Worm (Caenorhabditis elegans) whole organism, early embryonic: ENCODE measurements around the gene W03F9.2.

Experiments used
- ama-1 ChIP-seq: fragments of 150-350 bp; optimal IDR thresholded peaks from 2 replicates; lab custom pipeline; 2014
- hnd-1 ChIP-seq: sonication (generic microtip); optimal IDR thresholded peaks from 2 replicates; lab custom pipeline; 2016; ENCODE audit warnings: missing genetic modification characterization, missing compliant biosample characterization
- tbx-11 ChIP-seq: fragments of 200-800 bp; sonication (Bioruptor generic); IDR thresholded peaks from 2 replicates; pipeline ENCODE4 v1.3.6; 2022; ENCODE audit warnings: missing genetic modification characterization, missing compliant biosample characterization
- tbx-37 ChIP-seq: fragments of 200-800 bp; sonication (Bioruptor generic); conservative IDR thresholded peaks from 2 replicates; pipeline ENCODE4 v1.3.6; 2022; ENCODE audit warnings: missing genetic modification reagents, missing genetic modification characterization, missing compliant biosample characterization
- tra-4 ChIP-seq: sonication (generic microtip); optimal IDR thresholded peaks from 2 replicates; lab custom pipeline; 2017; ENCODE audit warnings: missing genetic modification characterization, missing compliant biosample characterization

- TF ChIP-seq ama-1 (lab: Kevin White, UChicago) (no peak), tbx-11 (no peak), hnd-1 (tag; lab: Kevin White, UChicago) (no peak), tra-4 (tag; lab: Kevin White, UChicago) (no peak), tbx-37 (GFP tag; lab: Robert Waterston, UW) (no peak)
Measured at ce11 chrV:122750-123149, 5.1 kb downstream of the W03F9.2 start, which contains the start of gene cgp-1.
